Worm (Caenorhabditis elegans) whole organism, L3 larva: ENCODE data around the gene F25D1.3.

ENCODE experiments used
- R02D3.7 ChIP-seq: fragments of 150-350 bp; optimal IDR thresholded peaks from 2 replicates; lab custom pipeline; 2014; ENCODE audit warnings: missing biosample characterization, missing genetic modification characterization
- ama-1 ChIP-seq: fragments of 150-350 bp; optimal IDR thresholded peaks from 2 replicates; lab custom pipeline; 2018
- ceh-16 ChIP-seq: sonication (generic microtip); optimal IDR thresholded peaks from 2 replicates; lab custom pipeline; 2017; ENCODE audit warnings: missing biosample characterization, missing genetic modification characterization
- ceh-28 ChIP-seq: fragments of 150-350 bp; optimal IDR thresholded peaks from 2 replicates; lab custom pipeline; 2014; ENCODE audit warnings: missing biosample characterization, missing genetic modification reagents, missing genetic modification characterization
- elt-1 ChIP-seq: fragments of 150-350 bp; optimal IDR thresholded peaks from 2 replicates; lab custom pipeline; 2014; ENCODE audit warnings: missing biosample characterization, missing genetic modification characterization
- fos-1 ChIP-seq: fragments of 150-350 bp; optimal IDR thresholded peaks from 2 replicates; lab custom pipeline; 2014; ENCODE audit warnings: missing biosample characterization, missing genetic modification characterization
- hmg-11 ChIP-seq: sonication (generic microtip); optimal IDR thresholded peaks from 2 replicates; lab custom pipeline; 2016; ENCODE audit warnings: missing genetic modification characterization, missing compliant biosample characterization
- lsy-12 ChIP-seq: sonication (generic microtip); optimal IDR thresholded peaks from 2 replicates; lab custom pipeline; 2016; ENCODE audit warnings: mild to moderate bottlenecking, missing genetic modification characterization, missing compliant biosample characterization
- mdl-1 ChIP-seq: fragments of 150-350 bp; optimal IDR thresholded peaks from 2 replicates; lab custom pipeline; 2014; ENCODE audit warnings: missing biosample characterization, missing genetic modification characterization
- mml-1 ChIP-seq: fragments of 150-350 bp; sonication (generic microtip); optimal IDR thresholded peaks from 3 replicates; lab custom pipeline; 2014; ENCODE audit warnings: missing biosample characterization, missing genetic modification characterization
- nhr-12 ChIP-seq: fragments of 150-350 bp; optimal IDR thresholded peaks from 2 replicates; lab custom pipeline; 2014; ENCODE audit warnings: missing biosample characterization, missing genetic modification characterization
- nhr-237 ChIP-seq: fragments of 150-350 bp; optimal IDR thresholded peaks from 2 replicates; lab custom pipeline; 2014; ENCODE audit warnings: missing biosample characterization, missing genetic modification characterization
- nhr-28 ChIP-seq: fragments of 150-350 bp; optimal IDR thresholded peaks from 2 replicates; lab custom pipeline; 2014; ENCODE audit warnings: missing biosample characterization, missing genetic modification characterization
- pha-4 ChIP-seq: fragments of 150-350 bp; optimal IDR thresholded peaks from 2 replicates; lab custom pipeline; 2014; ENCODE audit warnings: missing biosample characterization, missing genetic modification reagents, missing genetic modification characterization
- pqm-1 ChIP-seq: fragments of 150-350 bp; optimal IDR thresholded peaks from 2 replicates; lab custom pipeline; 2017; ENCODE audit warnings: missing biosample characterization, missing genetic modification characterization, inconsistent platforms
- sea-2 ChIP-seq: fragments of 150-350 bp; sonication (generic microtip); optimal IDR thresholded peaks from 4 replicates; lab custom pipeline; 2014; ENCODE audit warnings: missing biosample characterization, missing genetic modification reagents, missing genetic modification characterization
- skn-1 ChIP-seq: fragments of 150-350 bp; optimal IDR thresholded peaks from 2 replicates; lab custom pipeline; 2014; ENCODE audit warnings: missing biosample characterization, missing genetic modification characterization
- ztf-11 ChIP-seq: fragments of 150-350 bp; optimal IDR thresholded peaks from 2 replicates; lab custom pipeline; 2014; ENCODE audit warnings: missing biosample characterization, missing genetic modification characterization
- ztf-4 ChIP-seq: fragments of 150-350 bp; optimal IDR thresholded peaks from 2 replicates; lab custom pipeline; 2014; ENCODE audit warnings: missing biosample characterization, missing genetic modification characterization

The F25D1.3 gene

DNA sequence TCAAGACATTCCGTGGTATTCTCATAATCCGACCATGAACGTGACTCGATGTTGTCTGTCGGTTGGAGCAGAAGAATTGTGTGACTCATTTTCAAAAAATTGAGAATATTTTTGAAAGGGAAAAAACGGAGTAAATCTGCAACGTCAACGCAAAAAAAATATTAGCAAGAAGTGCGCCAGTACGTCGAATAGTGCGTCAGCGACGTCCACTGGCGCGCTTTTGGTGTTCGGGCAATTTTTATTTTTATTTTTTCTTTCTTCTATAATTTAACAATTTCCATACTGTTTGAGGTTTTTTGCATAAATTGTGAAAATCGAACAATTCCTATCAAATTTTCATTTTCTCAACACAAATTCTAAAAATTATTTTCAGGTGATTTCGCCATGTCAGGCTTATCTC lies 50.4 kb downstream of the F25D1.3 start, which contains the start of the genes erh-1 and lpd-9 (continued):
- peak; percentile 76 for TF ChIP-seq hmg-11 (tag; lab: Kevin White, UChicago)
- TF ChIP-seq ama-1 = peak; percentile 27
- TF ChIP-seq ceh-28 = peak; percentile 41
- no peak for TF ChIP-seq sea-2 (GFP tag; lab: Kevin White, UChicago)
- no peak for TF ChIP-seq mdl-1 (tag; lab: Kevin White, UChicago)
- TF ChIP-seq ceh-16 (tag; lab: Kevin White, UChicago) = no peak
- TF ChIP-seq R02D3.7 (tag; lab: Kevin White, UChicago) = peak; percentile 72
- TF ChIP-seq skn-1 (tag; lab: Kevin White, UChicago) = peak; percentile 7
- no peak for TF ChIP-seq pha-4 (tag; lab: Kevin White, UChicago)
- TF ChIP-seq pqm-1 (tag; lab: Kevin White, UChicago) = peak; percentile 48
- no peak for TF ChIP-seq nhr-28 (tag; lab: Kevin White, UChicago)
- TF ChIP-seq fos-1 (tag; lab: Kevin White, UChicago) = no peak
- no peak for TF ChIP-seq mml-1 (tag; lab: Kevin White, UChicago)
- TF ChIP-seq elt-1 = no peak
- TF ChIP-seq nhr-12 (tag; lab: Kevin White, UChicago) = no peak
- peak; percentile 77 for TF ChIP-seq lsy-12 (tag; lab: Kevin White, UChicago)
- no peak for TF ChIP-seq ztf-11 (tag; lab: Kevin White, UChicago)
- no peak for TF ChIP-seq ztf-4
- no peak for TF ChIP-seq nhr-237 (tag; lab: Kevin White, UChicago)
- TF ChIP-seq, all 47 proteins: peak for 14
